Worm (Caenorhabditis elegans): ENCODE data around the gene R10D12.13.

R10D12.13 gene

ce11 chrV:13955370-13956089, 6.7 kb upstream of the R10D12.13 start:
- TF ChIP-seq daf-16 (GFP tag; optimal IDR thresholded peaks at IDR 0.05) (no peak), daf-16 (tag; optimal IDR thresholded peaks at IDR 0.05) (peak; percentile 29), dve-1 (tag; optimal IDR thresholded peaks at IDR 0.05; ENCODE audit: insufficient read depth) (peak; percentile 18), unc-62 (GFP tag; optimal IDR thresholded peaks at IDR 0.05 in 1 of 2) (peak in 1 of 2 experiments; percentile 91), unc-62 (tag; optimal IDR thresholded peaks at IDR 0.05) (no peak), zfp-2 (tag; optimal IDR thresholded peaks at IDR 0.05) (no peak), egl-27 (tag; optimal IDR thresholded peaks at IDR 0.05) (no peak), Y48G9A.11 (GFP tag; IDR thresholded peaks at IDR 0.05) (no peak)

- TF ChIP-seq Y5F2A.4 (GFP tag; optimal IDR thresholded peaks at IDR 0.05) (no peak), ama-1 (optimal IDR thresholded peaks at IDR 0.05) (no peak), mep-1 (tag; optimal IDR thresholded peaks at IDR 0.05) (no peak), aha-1 (tag) (peak; percentile 91)
These were observed 4.5 kb upstream of the R10D12.13 start for ce11 chrV:13957691-13958090.

ce11 chrV:13958247-13958646, 4.0 kb upstream of the R10D12.13 start, which contains the start of gene R10D12.10:
TSS of gene R10D12.10 (minus strand) at chrV:13958347.
- no peak for TF ChIP-seq zag-1 (tag; optimal IDR thresholded peaks at IDR 0.05)
- no peak for TF ChIP-seq nhr-6 (tag; optimal IDR thresholded peaks at IDR 0.05)
- TF ChIP-seq ceh-44 (GFP tag; IDR thresholded peaks at IDR 0.05): no peak
- no peak for TF ChIP-seq Y75B8A.6 (GFP tag; IDR thresholded peaks at IDR 0.05)
- TF ChIP-seq ces-1 (GFP tag; optimal IDR thresholded peaks at IDR 0.05): no peak
- no peak for TF ChIP-seq cey-2 (tag; optimal IDR thresholded peaks at IDR 0.05; ENCODE audit: borderline replicate concordance, insufficient read depth)
- no peak for TF ChIP-seq hmg-1.1 (GFP tag; IDR thresholded peaks at IDR 0.05)
- TF ChIP-seq D1046.2 (GFP tag; IDR thresholded peaks at IDR 0.05): no peak
- no peak for TF ChIP-seq ZK546.5 (tag; optimal IDR thresholded peaks at IDR 0.05)
- no peak for TF ChIP-seq nhr-25 (tag; optimal IDR thresholded peaks at IDR 0.05; ENCODE audit: borderline replicate concordance, insufficient read depth)
- TF ChIP-seq mes-2 (tag; optimal IDR thresholded peaks at IDR 0.05; ENCODE audit: poor library complexity, severe bottlenecking): no peak
- no peak for TF ChIP-seq nhr-48 (tag; optimal IDR thresholded peaks at IDR 0.05)

ce11 chrV:13960916-13961315, 1.3 kb upstream of the R10D12.13 start, which contains the start of gene srh-24:
TSS of gene srh-24 (minus strand) at chrV:13961016.
- TF ChIP-seq snpc-4 (tag; optimal IDR thresholded peaks at IDR 0.05) (no peak), hmg-1.1 (GFP tag; IDR thresholded peaks at IDR 0.05) (no peak), F44E2.7 (GFP tag; IDR thresholded peaks at IDR 0.05) (no peak), ceh-28 (tag; optimal IDR thresholded peaks at IDR 0.05) (no peak), nhr-41 (GFP tag; IDR thresholded peaks at IDR 0.05) (no peak), nhr-11 (tag; optimal IDR thresholded peaks at IDR 0.05) (no peak), zip-11 (GFP tag; IDR thresholded peaks at IDR 0.05) (no peak), egl-43 (GFP tag; IDR thresholded peaks at IDR 0.05) (no peak), lin-39 (tag; optimal IDR thresholded peaks at IDR 0.05) (no peak), R02D3.7 (tag; optimal IDR thresholded peaks at IDR 0.05) (no peak), jun-1 (tag; optimal IDR thresholded peaks at IDR 0.05) (no peak), snpc-1.2 (GFP tag; IDR thresholded peaks at IDR 0.05) (no peak), ztf-11 (tag; optimal IDR thresholded peaks at IDR 0.05) (no peak), attf-4 (tag; optimal IDR thresholded peaks at IDR 0.05) (no peak)

All from whole organism, L4 larva.